Worm (Caenorhabditis elegans) whole organism, young adult: ENCODE data around the gene D2085.7.

Experiments
- C06A6.2 ChIP-seq: fragments of 200-800 bp; sonication (Bioruptor generic); conservative IDR thresholded peaks from 2 replicates; pipeline ENCODE4 v1.3.6; 2022; ENCODE audit warnings: missing genetic modification characterization, missing compliant biosample characterization
- F22D6.2 ChIP-seq: sonication (generic microtip); optimal IDR thresholded peaks from 2 replicates; lab custom pipeline; 2016; ENCODE audit warnings: mild to moderate bottlenecking, missing genetic modification characterization, missing compliant biosample characterization
- F23B12.7 ChIP-seq: sonication (generic microtip); optimal IDR thresholded peaks from 2 replicates; lab custom pipeline; 2017; ENCODE audit warnings: missing genetic modification characterization, mild to moderate bottlenecking, missing compliant biosample characterization, antibody characterized with exemption, moderate library complexity; ENCODE audit not compliant: insufficient read depth
- F39B2.1 ChIP-seq: fragments of 200-800 bp; sonication (Bioruptor generic); IDR thresholded peaks from 2 replicates; pipeline ENCODE4 v1.3.6; 2022; ENCODE audit warnings: missing genetic modification reagents, missing genetic modification characterization, missing compliant biosample characterization
- F52B5.7 ChIP-seq: sonication (generic microtip); optimal IDR thresholded peaks from 2 replicates; lab custom pipeline; 2016; ENCODE audit warnings: mild to moderate bottlenecking, missing genetic modification characterization, missing compliant biosample characterization
- F57A8.1 ChIP-seq: fragments of 200-800 bp; sonication (Bioruptor generic); optimal IDR thresholded peaks from 2 replicates; lab custom pipeline; 2018; ENCODE audit warnings: mild to moderate bottlenecking, missing genetic modification characterization, moderate library complexity, missing compliant biosample characterization
- K12H6.12 ChIP-seq: fragments of 200-800 bp; sonication (Bioruptor generic); optimal IDR thresholded peaks from 2 replicates; lab custom pipeline; 2018; ENCODE audit warnings: mild to moderate bottlenecking, missing genetic modification characterization, missing compliant biosample characterization
- Y53G8AR.9 ChIP-seq: fragments of 200-800 bp; sonication (Bioruptor generic); conservative IDR thresholded peaks from 2 replicates; pipeline ENCODE4 v1.3.6; 2022; ENCODE audit warnings: missing genetic modification reagents, missing genetic modification characterization, missing compliant biosample characterization
- Y56A3A.18 ChIP-seq: fragments of 200-800 bp; sonication (Bioruptor generic); IDR thresholded peaks from 2 replicates; pipeline ENCODE4 v1.3.6; 2022; ENCODE audit warnings: missing genetic modification reagents, missing genetic modification characterization, missing compliant biosample characterization
- aptf-2 ChIP-seq: fragments of 200-800 bp; sonication (Bioruptor generic); conservative IDR thresholded peaks from 2 replicates; pipeline ENCODE4 v1.3.6; 2022; ENCODE audit warnings: missing genetic modification reagents, missing genetic modification characterization, missing compliant biosample characterization
- attf-3 ChIP-seq: fragments of 200-800 bp; sonication (Bioruptor generic); conservative IDR thresholded peaks from 2 replicates; pipeline ENCODE4 v1.3.6; 2022; ENCODE audit warnings: missing genetic modification reagents, missing genetic modification characterization, missing compliant biosample characterization
- attf-6 ChIP-seq: fragments of 200-800 bp; sonication (Bioruptor generic); IDR thresholded peaks from 2 replicates; pipeline ENCODE4 v1.3.6; 2022; ENCODE audit warnings: missing genetic modification reagents, missing genetic modification characterization, missing compliant biosample characterization
- bed-1 ChIP-seq: fragments of 200-800 bp; sonication (Bioruptor generic); IDR thresholded peaks from 2 replicates; pipeline ENCODE4 v1.3.6; 2022; ENCODE audit warnings: missing genetic modification reagents, missing genetic modification characterization, missing compliant biosample characterization
- bed-2 ChIP-seq: fragments of 200-800 bp; sonication (Bioruptor generic); IDR thresholded peaks from 2 replicates; pipeline ENCODE4 v1.3.6; 2022; ENCODE audit warnings: missing genetic modification reagents, missing genetic modification characterization, missing compliant biosample characterization
- ccch-3 ChIP-seq: fragments of 200-800 bp; sonication (Bioruptor generic); optimal IDR thresholded peaks from 2 replicates; lab custom pipeline; 2018; ENCODE audit warnings: mild to moderate bottlenecking, missing genetic modification characterization, missing compliant biosample characterization
- ceh-40 ChIP-seq: fragments of 200-800 bp; sonication (Bioruptor generic); IDR thresholded peaks from 2 replicates; pipeline ENCODE4 v1.3.6; 2022; ENCODE audit warnings: missing genetic modification characterization, missing compliant biosample characterization
- ceh-58 ChIP-seq: fragments of 200-800 bp; sonication (Bioruptor generic); IDR thresholded peaks from 2 replicates; pipeline ENCODE4 v1.3.6; 2022; ENCODE audit warnings: missing genetic modification characterization, missing compliant biosample characterization
- ceh-79 ChIP-seq: sonication (generic microtip); optimal IDR thresholded peaks from 2 replicates; lab custom pipeline; 2017; ENCODE audit warnings: mild to moderate bottlenecking, missing genetic modification characterization, missing compliant biosample characterization
- chd-7 ChIP-seq: sonication (generic microtip); optimal IDR thresholded peaks from 2 replicates; lab custom pipeline; 2016; ENCODE audit warnings: mild to moderate bottlenecking, missing genetic modification characterization, moderate library complexity, missing compliant biosample characterization
- dpl-1 ChIP-seq: fragments of 150-350 bp; optimal IDR thresholded peaks from 2 replicates; lab custom pipeline; 2014; ENCODE audit warnings: missing biosample characterization, missing genetic modification reagents, missing genetic modification characterization
- egl-18 ChIP-seq: fragments of 200-800 bp; sonication (Bioruptor generic); IDR thresholded peaks from 2 replicates; pipeline ENCODE4 v1.3.6; 2022; ENCODE audit warnings: missing genetic modification reagents, missing genetic modification characterization, missing compliant biosample characterization
- egl-44 ChIP-seq: fragments of 200-800 bp; sonication (Bioruptor generic); IDR thresholded peaks from 2 replicates; pipeline ENCODE4 v1.3.6; 2022; ENCODE audit warnings: missing genetic modification reagents, missing genetic modification characterization, missing compliant biosample characterization
- ekl-4 ChIP-seq: fragments of 200-800 bp; sonication (Bioruptor generic); IDR thresholded peaks from 2 replicates; pipeline ENCODE4 v1.3.6; 2022; ENCODE audit warnings: missing genetic modification reagents, missing genetic modification characterization, missing compliant biosample characterization
- ets-4 ChIP-seq: fragments of 200-800 bp; sonication (Bioruptor generic); optimal IDR thresholded peaks from 2 replicates; lab custom pipeline; 2018; ENCODE audit warnings: mild to moderate bottlenecking, missing genetic modification characterization, missing compliant biosample characterization
- fkh-3 ChIP-seq: sonication (generic microtip); optimal IDR thresholded peaks from 2 replicates; lab custom pipeline; 2016; ENCODE audit warnings: mild to moderate bottlenecking, missing genetic modification characterization, missing compliant biosample characterization
- hlh-26 ChIP-seq: fragments of 200-800 bp; sonication (Bioruptor generic); conservative IDR thresholded peaks from 2 replicates; pipeline ENCODE4 v1.3.6; 2022; ENCODE audit warnings: missing genetic modification reagents, missing genetic modification characterization, missing compliant biosample characterization
- lin-54 ChIP-seq: fragments of 200-800 bp; sonication (Bioruptor generic); optimal IDR thresholded peaks from 2 replicates; lab custom pipeline; 2018; ENCODE audit warnings: mild to moderate bottlenecking, missing genetic modification characterization, missing compliant biosample characterization
- lir-1 ChIP-seq: fragments of 200-800 bp; sonication (Bioruptor generic); conservative IDR thresholded peaks from 2 replicates; pipeline ENCODE4 v1.3.6; 2022; ENCODE audit warnings: missing genetic modification reagents, missing genetic modification characterization, missing compliant biosample characterization
- madf-10 ChIP-seq: sonication (generic microtip); optimal IDR thresholded peaks from 2 replicates; lab custom pipeline; 2016; ENCODE audit warnings: mild to moderate bottlenecking, missing genetic modification characterization, missing compliant biosample characterization
- madf-3 ChIP-seq: fragments of 200-800 bp; sonication (Bioruptor generic); IDR thresholded peaks from 2 replicates; pipeline ENCODE4 v1.3.6; 2022; ENCODE audit warnings: missing genetic modification reagents, missing genetic modification characterization, missing compliant biosample characterization
- madf-8 ChIP-seq: fragments of 200-800 bp; sonication (Bioruptor generic); conservative IDR thresholded peaks from 2 replicates; pipeline ENCODE4 v1.3.6; 2022; ENCODE audit warnings: missing genetic modification reagents, missing genetic modification characterization, missing compliant biosample characterization
- nfyb-1 ChIP-seq: fragments of 200-800 bp; sonication (Bioruptor generic); IDR thresholded peaks from 2 replicates; pipeline ENCODE4 v1.3.6; 2022; ENCODE audit warnings: missing genetic modification reagents, missing genetic modification characterization, missing compliant biosample characterization
- pha-4 ChIP-seq: fragments of 150-350 bp; sonication (generic microtip); optimal IDR thresholded peaks from 2 replicates; lab custom pipeline; 2014; ENCODE audit warnings: missing biosample characterization, missing genetic modification reagents, missing genetic modification characterization
- snpc-3.4 ChIP-seq: sonication (generic microtip); optimal IDR thresholded peaks from 2 replicates; lab custom pipeline; 2017; ENCODE audit warnings: missing genetic modification characterization, mild to moderate bottlenecking, missing compliant biosample characterization, antibody characterized with exemption, moderate library complexity, missing genotype, missing genetic modification reagents
- xnd-1 ChIP-seq: sonication (generic microtip); optimal IDR thresholded peaks from 2 replicates; lab custom pipeline; 2016; ENCODE audit warnings: missing genotype, missing genetic modification reagents, missing genetic modification characterization, missing compliant biosample characterization
- zim-3 ChIP-seq: sonication (generic microtip); optimal IDR thresholded peaks from 2 replicates; lab custom pipeline; 2017; ENCODE audit warnings: mild to moderate bottlenecking, missing genetic modification characterization, moderate library complexity, missing compliant biosample characterization
- ztf-25 ChIP-seq: fragments of 200-800 bp; sonication (Bioruptor generic); IDR thresholded peaks from 2 replicates; pipeline ENCODE4 v1.3.6; 2022; ENCODE audit warnings: missing genetic modification reagents, missing genetic modification characterization, missing compliant biosample characterization
- ztf-26 ChIP-seq: sonication (generic microtip); optimal IDR thresholded peaks from 2 replicates; lab custom pipeline; 2017; ENCODE audit warnings: missing genetic modification characterization, missing compliant biosample characterization

The D2085.7 gene

DNA sequence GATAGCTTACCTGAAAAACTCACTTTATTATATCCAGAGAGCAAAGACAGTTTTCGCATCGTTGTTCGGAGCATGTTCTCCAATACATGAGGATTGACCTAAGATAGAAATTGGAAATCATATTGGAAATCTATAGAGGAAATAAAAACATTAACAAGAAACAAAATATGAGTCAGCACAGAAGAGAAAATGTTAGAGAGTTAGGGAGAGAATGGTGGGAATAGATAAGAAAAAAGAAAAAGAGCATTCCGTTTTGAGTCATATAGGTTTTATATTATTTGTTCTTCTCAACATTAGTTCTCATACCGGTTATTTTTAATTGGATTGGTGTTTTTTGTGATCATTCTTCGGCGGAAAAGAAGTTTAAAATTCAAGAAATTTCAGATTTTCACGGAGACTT is 43.6 kb downstream of the D2085.7 start, which contains the start of gene hgap-2:
hgap-2 (minus strand) TSS at position 101 of the 400 bp plus-strand sequence.
- no peak for TF ChIP-seq chd-7 (tag; lab: Kevin White, UChicago)
- TF ChIP-seq bed-2 (GFP tag; lab: Robert Waterston, UW), result no peak
- TF ChIP-seq F23B12.7 (tag; lab: Kevin White, UChicago), result no peak
- no peak for TF ChIP-seq lin-54 (GFP tag; lab: Kevin White, UChicago)
- no peak for TF ChIP-seq ekl-4
- TF ChIP-seq F39B2.1 (GFP tag; lab: Robert Waterston, UW), result no peak
- TF ChIP-seq nfyb-1 (GFP tag; lab: Robert Waterston, UW), result no peak
- TF ChIP-seq ztf-25, result no peak
- no peak for TF ChIP-seq madf-10
- TF ChIP-seq F22D6.2 (tag; lab: Kevin White, UChicago), result no peak
- TF ChIP-seq pha-4 (tag; lab: Kevin White, UChicago), result no peak

ce11 chrII:8685623-8686022 is 44.4 kb downstream of the D2085.7 start, which contains the start of gene C34C6.9:
Gene C34C6.9, plus strand, starts transcription at chrII:8685923.
- TF ChIP-seq egl-44 (no peak), dpl-1 (GFP tag; lab: Kevin White, UChicago) (no peak), ets-4 (no peak), bed-1 (GFP tag; lab: Robert Waterston, UW) (no peak), C06A6.2 (GFP tag; lab: Robert Waterston, UW) (no peak), F22D6.2 (tag; lab: Kevin White, UChicago) (no peak), xnd-1 (tag; lab: Kevin White, UChicago) (no peak), K12H6.12 (no peak), snpc-3.4 (tag; lab: Kevin White, UChicago) (no peak), madf-3 (GFP tag; lab: Robert Waterston, UW) (no peak), ceh-58 (no peak), aptf-2 (GFP tag; lab: Robert Waterston, UW) (no peak), F23B12.7 (tag; lab: Kevin White, UChicago) (no peak), F57A8.1 (no peak), Y56A3A.18 (GFP tag; lab: Robert Waterston, UW) (no peak), madf-8 (no peak), lir-1 (GFP tag; lab: Robert Waterston, UW) (no peak)

DNA sequence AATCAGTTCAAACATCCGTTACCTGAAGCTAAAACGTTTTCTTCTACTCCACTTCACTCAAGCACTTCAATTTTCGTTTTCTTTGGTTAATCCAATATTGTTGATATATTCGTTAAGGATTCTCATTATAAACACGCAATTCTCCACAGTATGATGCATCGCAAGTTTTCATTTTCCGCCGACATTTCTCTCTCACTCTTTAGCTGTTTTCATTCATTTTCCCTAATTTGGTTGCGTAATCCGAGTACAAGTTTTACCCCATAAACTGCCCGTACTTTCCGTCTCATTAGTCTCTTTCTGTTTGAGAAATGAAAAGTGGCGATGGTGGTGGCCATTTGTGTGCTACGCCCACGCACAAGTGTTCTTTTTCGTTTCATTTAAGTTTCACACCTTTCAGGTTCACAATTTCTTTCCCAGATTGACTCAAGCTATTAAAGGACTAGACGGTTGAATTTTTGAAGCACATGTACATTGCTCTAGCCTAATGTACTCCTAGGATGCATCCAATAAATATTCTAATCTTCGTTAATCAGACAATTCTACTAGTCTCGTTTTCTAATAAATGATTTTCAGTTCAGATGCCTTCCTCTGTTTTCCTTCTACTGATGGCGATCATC is 50.3 kb downstream of the D2085.7 start, which contains the start of gene C34C6.3:
C34C6.3 (plus strand) TSS at position 567 of the 617 bp plus-strand sequence.
- TF ChIP-seq snpc-3.4 (tag; lab: Kevin White, UChicago) (no peak), ztf-26 (tag; lab: Kevin White, UChicago) (no peak), ceh-40 (GFP tag; lab: Robert Waterston, UW) (no peak), ceh-79 (tag; lab: Kevin White, UChicago) (no peak), attf-6 (GFP tag; lab: Robert Waterston, UW) (no peak), bed-2 (GFP tag; lab: Robert Waterston, UW) (no peak), attf-3 (GFP tag; lab: Robert Waterston, UW) (no peak), egl-18 (no peak), F52B5.7 (tag; lab: Kevin White, UChicago) (no peak), ztf-25 (no peak), chd-7 (tag; lab: Kevin White, UChicago) (no peak), K12H6.12 (no peak), madf-10 (no peak), fkh-3 (tag; lab: Kevin White, UChicago) (no peak), zim-3 (tag; lab: Kevin White, UChicago) (no peak), Y53G8AR.9 (GFP tag; lab: Robert Waterston, UW) (no peak), hlh-26 (GFP tag; lab: Robert Waterston, UW) (no peak), ccch-3 (GFP tag; lab: Kevin White, UChicago) (no peak)
